Worm (Caenorhabditis elegans): ENCODE results near the gene pqn-13.
A peak's percentile ranks its signal among the peaks of the same experiment; 100 is the strongest.

pqn-13 gene

ce11 chrV:5712652-5713051, 36.7 kb upstream of the pqn-13 start, which contains the start of gene gcst-1 (continued):
- TF ChIP-seq vab-15 (tag; optimal IDR thresholded peaks at IDR 0.05) (no peak), isw-1 (GFP tag; IDR thresholded peaks at IDR 0.05) (no peak), blmp-1 (tag; optimal IDR thresholded peaks at IDR 0.05) (no peak), lin-14 (GFP tag; optimal IDR thresholded peaks at IDR 0.05) (no peak), nhr-47 (tag; optimal IDR thresholded peaks at IDR 0.05) (no peak), unc-62 (GFP tag; optimal IDR thresholded peaks at IDR 0.05) (no peak), elt-3 (tag; optimal IDR thresholded peaks at IDR 0.05) (peak in 1 of 6 experiments; percentile 38), nhr-90 (tag; optimal IDR thresholded peaks at IDR 0.05; ENCODE audit: poor library complexity) (no peak), sptf-1 (tag; optimal IDR thresholded peaks at IDR 0.05) (no peak), ceh-63 (GFP tag; optimal IDR thresholded peaks at IDR 0.05) (no peak), zag-1 (tag; optimal IDR thresholded peaks at IDR 0.05) (no peak), elt-2 (tag; optimal IDR thresholded peaks at IDR 0.05) (peak; percentile 69), fkh-4 (tag; optimal IDR thresholded peaks at IDR 0.05; ENCODE audit: borderline replicate concordance) (no peak)

ce11 chrV:5712189-5712588, 36.3 kb upstream of the pqn-13 start:
- no peak for TF ChIP-seq fos-1 (tag; optimal IDR thresholded peaks at IDR 0.05)
- peak in 1 of 2 experiments; percentile 9 for TF ChIP-seq efl-1 (optimal IDR thresholded peaks at IDR 0.05)
- TF ChIP-seq efl-1 (GFP tag; optimal IDR thresholded peaks at IDR 0.05 in 1 of 2) = peak; percentile 18 to 72
- TF ChIP-seq lin-15B (tag; optimal IDR thresholded peaks at IDR 0.05) = no peak
- peak; percentile 18 to 29 for TF ChIP-seq lsy-2 (tag; optimal IDR thresholded peaks at IDR 0.05)
- no peak for TF ChIP-seq aha-1 (tag; optimal IDR thresholded peaks at IDR 0.05)

- TF ChIP-seq ceh-82 (tag; optimal IDR thresholded peaks at IDR 0.05) (no peak), nhr-71 (tag; optimal IDR thresholded peaks at IDR 0.05) (peak; percentile 32), xbp-1 (tag; optimal IDR thresholded peaks at IDR 0.05) (no peak), fkh-8 (tag; optimal IDR thresholded peaks at IDR 0.05) (peak; percentile 31), efl-1 (optimal IDR thresholded peaks at IDR 0.05) (no peak), efl-1 (GFP tag; optimal IDR thresholded peaks at IDR 0.05 in 1 of 2) (peak in 1 of 2 experiments; percentile 81), hlh-4 (tag; optimal IDR thresholded peaks at IDR 0.05) (peak; percentile 77), nhr-90 (tag; optimal IDR thresholded peaks at IDR 0.05; ENCODE audit: poor library complexity) (no peak)
Observed at ce11 chrV:5708331-5708730, 32.4 kb upstream of the pqn-13 start.

ce11 chrV:5705510-5705909, 29.6 kb upstream of the pqn-13 start, which contains the start of gene peli-1:
Gene peli-1 (plus strand): TSS chrV:5705810.
- TF ChIP-seq lin-15B (tag; optimal IDR thresholded peaks at IDR 0.05) = no peak
- TF ChIP-seq fkh-8 (tag; optimal IDR thresholded peaks at IDR 0.05) = no peak
- no peak for TF ChIP-seq nhr-237 (tag; optimal IDR thresholded peaks at IDR 0.05)
- no peak for TF ChIP-seq lir-3 (tag; optimal IDR thresholded peaks at IDR 0.05; ENCODE audit: poor library complexity)
- TF ChIP-seq hlh-4 (tag; optimal IDR thresholded peaks at IDR 0.05) = no peak
- TF ChIP-seq efl-3 (GFP tag; optimal IDR thresholded peaks at IDR 0.05) = no peak
- TF ChIP-seq lin-35 (GFP tag; optimal IDR thresholded peaks at IDR 0.05) = no peak
- no peak for TF ChIP-seq egl-13 (tag; optimal IDR thresholded peaks at IDR 0.05)
- TF ChIP-seq zip-4 (GFP tag; optimal IDR thresholded peaks at IDR 0.05) = no peak
- no peak for TF ChIP-seq pag-3 (tag; optimal IDR thresholded peaks at IDR 0.05; ENCODE audit: borderline replicate concordance, insufficient read depth)
- no peak for TF ChIP-seq nhr-90 (tag; optimal IDR thresholded peaks at IDR 0.05; ENCODE audit: poor library complexity)
- TF ChIP-seq nhr-84 (tag; optimal IDR thresholded peaks at IDR 0.05) = no peak
- TF ChIP-seq nhr-19 (GFP tag; conservative IDR thresholded peaks at IDR 0.05) = no peak

- TF ChIP-seq mef-2 (tag; optimal IDR thresholded peaks at IDR 0.05) (no peak), C34B4.2 (tag; optimal IDR thresholded peaks at IDR 0.05) (no peak), fkh-4 (tag; optimal IDR thresholded peaks at IDR 0.05; ENCODE audit: borderline replicate concordance) (no peak), aly-2 (tag; optimal IDR thresholded peaks at IDR 0.05) (no peak), swsn-7 (tag; optimal IDR thresholded peaks at IDR 0.05) (no peak), fkh-8 (tag; optimal IDR thresholded peaks at IDR 0.05) (peak; percentile 85), ceh-88 (GFP tag; IDR thresholded peaks at IDR 0.05) (no peak), ceh-90 (tag; optimal IDR thresholded peaks at IDR 0.05) (no peak), mdl-1 (tag; optimal IDR thresholded peaks at IDR 0.05) (no peak), blmp-1 (tag; optimal IDR thresholded peaks at IDR 0.05) (no peak), tlp-1 (tag; optimal IDR thresholded peaks at IDR 0.05) (no peak), pax-3 (tag; optimal IDR thresholded peaks at IDR 0.05) (peak; percentile 73), isw-1 (GFP tag; IDR thresholded peaks at IDR 0.05) (no peak), jun-1 (tag; optimal IDR thresholded peaks at IDR 0.05) (no peak), dsc-1 (tag; optimal IDR thresholded peaks at IDR 0.05) (peak; percentile 91), rnt-1 (tag; optimal IDR thresholded peaks at IDR 0.05) (no peak), nhr-20 (tag; optimal IDR thresholded peaks at IDR 0.05) (no peak)
Observed at ce11 chrV:5704467-5704866, 28.6 kb upstream of the pqn-13 start.

All from whole organism, L1 larva.